Worm (Caenorhabditis elegans) whole organism, early embryonic: Measurements from ENCODE around the gene hpa-1.

Experiments used
- B0310.2 ChIP-seq: sonication (generic microtip); optimal IDR thresholded peaks from 2 replicates; lab custom pipeline; 2016; ENCODE audit warnings: mild to moderate bottlenecking, missing genetic modification characterization, missing compliant biosample characterization
- aly-1 ChIP-seq: sonication (generic microtip); optimal IDR thresholded peaks from 2 replicates; lab custom pipeline; 2016; ENCODE audit warnings: missing genetic modification characterization, missing compliant biosample characterization
- ama-1 ChIP-seq: fragments of 150-350 bp; optimal IDR thresholded peaks from 2 replicates; lab custom pipeline; 2014
- ceh-13 ChIP-seq: fragments of 200-800 bp; sonication (Bioruptor generic); optimal IDR thresholded peaks from 2 replicates; lab custom pipeline; 2018; ENCODE audit warnings: mild to moderate bottlenecking, missing genetic modification characterization, missing compliant biosample characterization
- ets-7 ChIP-seq: sonication (generic microtip); optimal IDR thresholded peaks from 2 replicates; lab custom pipeline; 2016; ENCODE audit warnings: missing genotype, missing genetic modification characterization, missing compliant biosample characterization
- flt-1 ChIP-seq: fragments of 200-800 bp; sonication (Bioruptor generic); IDR thresholded peaks from 2 replicates; pipeline ENCODE4 v1.3.6; 2022; ENCODE audit warnings: missing genetic modification characterization, missing compliant biosample characterization
- hmbx-1 ChIP-seq: sonication (generic microtip); optimal IDR thresholded peaks from 2 replicates; lab custom pipeline; 2016; ENCODE audit warnings: mild to moderate bottlenecking, missing genetic modification characterization, missing compliant biosample characterization
- hmg-4 ChIP-seq: fragments of 200-800 bp; sonication (Bioruptor generic); optimal IDR thresholded peaks from 2 replicates; lab custom pipeline; 2018; ENCODE audit warnings: mild to moderate bottlenecking, missing genetic modification characterization, missing compliant biosample characterization
- hnd-1 ChIP-seq: sonication (generic microtip); optimal IDR thresholded peaks from 2 replicates; lab custom pipeline; 2016; ENCODE audit warnings: missing genetic modification characterization, missing compliant biosample characterization
- pes-1 ChIP-seq: fragments of 200-800 bp; sonication (Bioruptor generic); IDR thresholded peaks from 2 replicates; pipeline ENCODE4 v1.3.6; 2022; ENCODE audit warnings: missing genetic modification reagents, missing genetic modification characterization, missing compliant biosample characterization
- scrt-1 ChIP-seq: fragments of 200-800 bp; sonication (Bioruptor generic); IDR thresholded peaks from 2 replicates; pipeline ENCODE4 v1.3.6; 2022; ENCODE audit warnings: missing genetic modification characterization, missing compliant biosample characterization
- tbx-11 ChIP-seq: fragments of 200-800 bp; sonication (Bioruptor generic); IDR thresholded peaks from 2 replicates; pipeline ENCODE4 v1.3.6; 2022; ENCODE audit warnings: missing genetic modification characterization, missing compliant biosample characterization
- tbx-37 ChIP-seq: fragments of 200-800 bp; sonication (Bioruptor generic); conservative IDR thresholded peaks from 2 replicates; pipeline ENCODE4 v1.3.6; 2022; ENCODE audit warnings: missing genetic modification reagents, missing genetic modification characterization, missing compliant biosample characterization

DNA sequence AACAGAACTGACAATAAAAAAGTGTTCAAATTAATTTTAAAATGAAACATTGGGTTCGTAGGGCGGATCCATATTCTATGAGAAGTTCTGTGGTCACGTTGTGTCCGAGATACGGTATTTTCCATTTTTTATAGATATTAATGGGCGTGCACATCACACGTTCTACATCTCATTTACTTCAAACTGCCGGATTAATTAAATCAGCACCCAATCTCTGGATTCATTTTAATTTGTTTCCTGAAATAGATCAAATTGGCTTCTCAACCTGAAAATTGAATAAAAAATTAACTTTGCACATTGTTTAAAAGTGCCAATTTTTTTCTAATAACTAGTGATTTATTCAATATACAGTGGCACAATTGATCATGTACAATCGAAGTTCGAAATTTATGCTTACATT lies 41.3 kb downstream of the hpa-1 start:
- no peak for TF ChIP-seq hmg-4 (GFP tag; lab: Kevin White, UChicago)
- no peak for TF ChIP-seq hnd-1 (tag; lab: Kevin White, UChicago)
- no peak for TF ChIP-seq hmbx-1 (tag; lab: Kevin White, UChicago)
- no peak for TF ChIP-seq B0310.2
- TF ChIP-seq pes-1 (GFP tag; lab: Robert Waterston, UW), result no peak
- TF ChIP-seq tbx-11 (GFP tag; lab: Robert Waterston, UW), result no peak
- no peak for TF ChIP-seq ama-1 (lab: Kevin White, UChicago)
- TF ChIP-seq ceh-13, result no peak
- TF ChIP-seq ets-7 (tag; lab: Kevin White, UChicago), result no peak
- TF ChIP-seq flt-1 (GFP tag; lab: Robert Waterston, UW), result no peak
- no peak for TF ChIP-seq tbx-37 (GFP tag; lab: Robert Waterston, UW)
- TF ChIP-seq scrt-1 (GFP tag; lab: Robert Waterston, UW), result no peak
- TF ChIP-seq aly-1 (tag; lab: Kevin White, UChicago), result no peak
